Worm (Caenorhabditis elegans) whole organism, L4 larva: ENCODE measurements around the gene nhr-132.

ENCODE experiments used
- F10B5.3 ChIP-seq: sonication (generic microtip); optimal IDR thresholded peaks from 2 replicates; lab custom pipeline; 2016; ENCODE audit warnings: mild to moderate bottlenecking, missing genetic modification characterization, missing compliant biosample characterization
- F44E2.7 ChIP-seq: fragments of 200-800 bp; sonication (Bioruptor generic); IDR thresholded peaks from 2 replicates; pipeline ENCODE4 v2.1.2; 2022; ENCODE audit warnings: missing genetic modification characterization, missing compliant biosample characterization
- F49E8.2 ChIP-seq: sonication (generic microtip); optimal IDR thresholded peaks from 2 replicates; lab custom pipeline; 2016; ENCODE audit warnings: missing compliant biosample characterization, mild to moderate bottlenecking, missing genetic modification characterization, borderline replicate concordance
- Y75B8A.6 ChIP-seq: fragments of 200-800 bp; sonication (Bioruptor generic); IDR thresholded peaks from 2 replicates; pipeline ENCODE4 v1.3.6; 2022; ENCODE audit warnings: missing genetic modification reagents, missing genetic modification characterization, missing compliant biosample characterization
- aha-1 ChIP-seq: fragments of 150-350 bp; peaks from one replicate; lab custom pipeline; 2014; ENCODE audit warnings: missing biosample characterization, missing genetic modification characterization
- aly-2 ChIP-seq: sonication (generic microtip); optimal IDR thresholded peaks from 2 replicates; lab custom pipeline; 2018; ENCODE audit warnings: missing biosample characterization, missing genetic modification characterization
- ama-1 ChIP-seq: fragments of 150-350 bp; optimal IDR thresholded peaks from 2 replicates; lab custom pipeline; 2014; ENCODE audit warnings: inconsistent platforms, mixed read lengths
- ceh-82 ChIP-seq: sonication (generic microtip); optimal IDR thresholded peaks from 2 replicates; lab custom pipeline; 2017; ENCODE audit warnings: missing biosample characterization, missing genetic modification characterization
- cey-2 ChIP-seq: sonication (generic microtip); optimal IDR thresholded peaks from 3 replicates; lab custom pipeline; 2017; ENCODE audit warnings: missing genetic modification characterization, mild to moderate bottlenecking, missing compliant biosample characterization, antibody characterized with exemption, borderline replicate concordance; ENCODE audit not compliant: insufficient read depth
- daf-12 ChIP-seq: fragments of 150-350 bp; optimal IDR thresholded peaks from 2 replicates; lab custom pipeline; 2014; ENCODE audit warnings: missing biosample characterization, missing genetic modification reagents, missing genetic modification characterization
- daf-16 ChIP-seq, 3 experiments: sonication (generic microtip); optimal IDR thresholded peaks; 2 replicates each; lab custom pipeline; 2016 to 2017; ENCODE audit warnings: missing genetic modification characterization in 3 of 3, missing genetic modification reagents in 3 of 3, mild to moderate bottlenecking in 2 of 3, missing compliant biosample characterization in 2 of 3, missing biosample characterization in 1 of 3, moderate library complexity in 1 of 3
- egl-43 ChIP-seq: fragments of 200-800 bp; sonication (Bioruptor generic); IDR thresholded peaks from 2 replicates; pipeline ENCODE4 v1.3.6; 2022; ENCODE audit warnings: missing genetic modification reagents, missing genetic modification characterization, missing compliant biosample characterization
- gei-8 ChIP-seq: fragments of 200-800 bp; sonication (Bioruptor generic); optimal IDR thresholded peaks from 2 replicates; lab custom pipeline; 2018; ENCODE audit warnings: mild to moderate bottlenecking, missing genetic modification characterization, missing compliant biosample characterization
- hif-1 ChIP-seq, 2 experiments: sonication (generic microtip); optimal IDR thresholded peaks; 2 replicates each; lab custom pipeline; 2016 to 2017; ENCODE audit warnings: missing compliant biosample characterization in 2 of 2, missing genetic modification characterization in 2 of 2, missing genetic modification reagents in 2 of 2, missing genotype in 2 of 2, mild to moderate bottlenecking in 1 of 2
- hlh-30 ChIP-seq: sonication (generic microtip); optimal IDR thresholded peaks from 2 replicates; lab custom pipeline; 2017; ENCODE audit warnings: antibody characterized with exemption, mild to moderate bottlenecking, missing genetic modification characterization, missing compliant biosample characterization; ENCODE audit not compliant: insufficient read depth
- lim-7 ChIP-seq: fragments of 200-800 bp; sonication (Bioruptor generic); IDR thresholded peaks from 2 replicates; pipeline ENCODE4 v1.3.6; 2022; ENCODE audit warnings: missing genetic modification characterization, missing compliant biosample characterization
- lin-1 ChIP-seq: fragments of 200-800 bp; sonication (Bioruptor generic); IDR thresholded peaks from 2 replicates; pipeline ENCODE4 v1.3.6; 2022; ENCODE audit warnings: missing genetic modification reagents, missing genetic modification characterization, missing compliant biosample characterization
- lin-15B ChIP-seq: fragments of 150-350 bp; sonication (generic microtip); optimal IDR thresholded peaks from 3 replicates; lab custom pipeline; 2014; ENCODE audit warnings: missing biosample characterization, missing genetic modification characterization
- lin-29 ChIP-seq: fragments of 200-800 bp; sonication (Bioruptor generic); IDR thresholded peaks from 2 replicates; pipeline ENCODE4 v1.3.6; 2022; ENCODE audit warnings: missing genetic modification reagents, missing genetic modification characterization, missing compliant biosample characterization
- madf-5 ChIP-seq, 2 experiments: fragments of 200-800 bp; sonication (Bioruptor generic); IDR thresholded peaks; 2 replicates each; pipeline ENCODE4 v1.3.6; 2022; ENCODE audit warnings: missing compliant biosample characterization in 2 of 2, missing genetic modification characterization in 2 of 2
- mdl-1 ChIP-seq, 2 experiments: fragments of 150-350 bp in 1 of 2; sonication (generic microtip) in 1 of 2; optimal IDR thresholded peaks; 2 replicates each; lab custom pipeline; 2014 to 2017; ENCODE audit warnings: missing biosample characterization in 2 of 2, missing genetic modification characterization in 2 of 2
- nhr-10 ChIP-seq: fragments of 150-350 bp; optimal IDR thresholded peaks from 2 replicates; lab custom pipeline; 2014; ENCODE audit warnings: missing biosample characterization, missing genetic modification characterization
- nhr-102 ChIP-seq: sonication (generic microtip); optimal IDR thresholded peaks from 2 replicates; lab custom pipeline; 2016; ENCODE audit warnings: mild to moderate bottlenecking, missing genetic modification characterization, moderate library complexity, missing compliant biosample characterization
- nhr-25 ChIP-seq: sonication (generic microtip); optimal IDR thresholded peaks from 2 replicates; lab custom pipeline; 2017; ENCODE audit warnings: missing genetic modification characterization, mild to moderate bottlenecking, missing compliant biosample characterization, antibody characterized with exemption, moderate library complexity, borderline replicate concordance; ENCODE audit not compliant: insufficient read depth
- nhr-28 ChIP-seq: fragments of 150-350 bp; optimal IDR thresholded peaks from 2 replicates; lab custom pipeline; 2014; ENCODE audit warnings: missing biosample characterization, missing genetic modification characterization
- nhr-41 ChIP-seq: fragments of 200-800 bp; sonication (Bioruptor generic); IDR thresholded peaks from 2 replicates; pipeline ENCODE4 v1.3.6; 2022; ENCODE audit warnings: missing genetic modification reagents, missing genetic modification characterization, missing compliant biosample characterization
- nhr-48 ChIP-seq: sonication (generic microtip); optimal IDR thresholded peaks from 2 replicates; lab custom pipeline; 2016; ENCODE audit warnings: mild to moderate bottlenecking, missing genetic modification characterization, missing compliant biosample characterization
- php-3 ChIP-seq: fragments of 200-800 bp; sonication (Bioruptor generic); IDR thresholded peaks from 2 replicates; pipeline ENCODE4 v1.3.6; 2022; ENCODE audit warnings: missing genetic modification reagents, missing genetic modification characterization, missing compliant biosample characterization
- rbr-2 ChIP-seq: sonication (generic microtip); optimal IDR thresholded peaks from 2 replicates; lab custom pipeline; 2016; ENCODE audit warnings: missing genotype, missing genetic modification characterization, missing compliant biosample characterization
- sdz-12 ChIP-seq: fragments of 200-800 bp; sonication (Bioruptor generic); optimal IDR thresholded peaks from 2 replicates; lab custom pipeline; 2018; ENCODE audit warnings: mild to moderate bottlenecking, missing genetic modification characterization, missing compliant biosample characterization
- set-16 ChIP-seq: fragments of 200-800 bp; sonication (Bioruptor generic); IDR thresholded peaks from 2 replicates; pipeline ENCODE4 v1.3.6; 2022; ENCODE audit warnings: missing genetic modification reagents, missing genetic modification characterization, missing compliant biosample characterization
- tra-1 ChIP-seq: fragments of 200-800 bp; sonication (Bioruptor generic); IDR thresholded peaks from 2 replicates; pipeline ENCODE4 v1.3.6; 2022; ENCODE audit warnings: missing genetic modification reagents, missing genetic modification characterization, missing compliant biosample characterization
- zag-1 ChIP-seq: fragments of 150-350 bp; optimal IDR thresholded peaks from 2 replicates; lab custom pipeline; 2014; ENCODE audit warnings: missing biosample characterization, missing genetic modification characterization

Gene nhr-132

ce11 chrV:497399-497798 lies 36.8 kb upstream of the nhr-132 start, which contains the start of gene T01G6.1:
TSS of gene T01G6.1 (plus strand) at chrV:497699.
- TF ChIP-seq aha-1 (tag; lab: Kevin White, UChicago) (peak; percentile 22), egl-43 (GFP tag; lab: Robert Waterston, UW) (no peak), lim-7 (GFP tag; lab: Robert Waterston, UW) (no peak), php-3 (no peak)

ce11 chrV:500535-500934 lies 33.7 kb upstream of the nhr-132 start:
- TF ChIP-seq daf-12 (tag; lab: Kevin White, UChicago) (no peak), set-16 (GFP tag; lab: Robert Waterston, UW) (peak; percentile 54; the same call in 1 of the 2 replicates), madf-5 (GFP tag; IDR thresholded peaks at IDR 0.05; lab: Robert Waterston, UW) (no peak), aly-2 (tag; lab: Kevin White, UChicago) (no peak), lin-1 (no peak), nhr-25 (no peak)

ce11 chrV:501230-501629 lies 33.0 kb upstream of the nhr-132 start, which contains the start of gene str-256:
TSS of gene str-256 (minus strand) at chrV:501330.
- no peak for TF ChIP-seq nhr-102
- no peak for TF ChIP-seq sdz-12 (GFP tag; lab: Kevin White, UChicago)
- TF ChIP-seq rbr-2, result no peak
- no peak for TF ChIP-seq hlh-30

DNA sequence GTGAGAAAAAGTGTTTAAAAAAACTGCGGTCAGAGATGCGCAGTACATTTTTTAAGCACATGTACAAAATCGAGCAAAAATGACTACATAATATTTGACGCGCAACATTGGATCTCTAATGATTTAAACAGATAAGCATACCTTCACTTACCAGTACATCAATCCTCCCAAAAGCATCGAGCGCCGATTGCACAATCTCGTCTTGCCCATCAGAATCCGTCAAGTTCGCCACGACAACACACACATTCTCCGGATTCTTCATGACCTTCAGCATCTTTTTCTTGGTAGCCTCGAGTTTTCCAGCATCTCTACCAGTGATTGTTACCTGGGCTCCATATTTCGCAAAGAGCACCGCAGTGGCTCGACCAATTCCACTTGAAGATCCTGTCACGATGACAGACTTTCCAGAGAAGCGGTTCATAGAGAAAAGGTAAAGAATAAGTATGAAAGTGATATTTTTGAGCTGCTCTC lies 31.4 kb upstream of the nhr-132 start, which contains the start of gene T01G6.10:
TSS of gene T01G6.10 (minus strand) at position 421 of the 471 bp plus-strand sequence.
- peak; percentile 96 for TF ChIP-seq aha-1 (tag; lab: Kevin White, UChicago)
- no peak for TF ChIP-seq ama-1 (lab: Kevin White, UChicago)

DNA sequence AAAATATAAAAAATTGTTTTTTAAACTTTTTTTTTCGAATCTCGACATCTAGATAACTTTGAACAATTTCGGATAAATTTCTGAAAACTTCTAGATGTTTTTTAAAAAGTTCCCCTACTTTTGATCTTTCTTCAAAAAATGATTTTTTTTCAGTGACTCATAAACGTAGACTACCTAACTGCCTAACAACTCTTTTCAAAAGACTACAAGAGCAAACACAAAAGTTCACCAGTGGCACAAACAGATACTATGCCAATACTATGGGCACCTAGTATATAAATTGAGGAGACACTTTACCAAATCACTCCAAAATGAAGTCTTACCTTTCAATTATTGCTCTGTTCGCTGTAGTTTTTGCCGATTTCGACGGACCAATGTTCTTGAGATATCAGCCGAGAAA lies 30.5 kb upstream of the nhr-132 start, which contains the start of gene srlf-35:
TSS of gene srlf-35 (plus strand) at position 301 of the 400 bp plus-strand sequence.
- TF ChIP-seq daf-16 (GFP tag; optimal IDR thresholded peaks at IDR 0.05; lab: Kevin White, UChicago) (no peak), daf-16 (tag; optimal IDR thresholded peaks at IDR 0.05; lab: Kevin White, UChicago) (no peak), gei-8 (GFP tag; lab: Kevin White, UChicago) (no peak), F44E2.7 (GFP tag; lab: Robert Waterston, UW) (no peak), hif-1 (tag; optimal IDR thresholded peaks at IDR 0.05; lab: Kevin White, UChicago) (no peak), daf-12 (tag; lab: Kevin White, UChicago) (no peak), zag-1 (tag; lab: Kevin White, UChicago) (no peak), tra-1 (GFP tag; lab: Robert Waterston, UW) (no peak), nhr-41 (GFP tag; lab: Robert Waterston, UW) (no peak), lin-15B (tag; lab: Kevin White, UChicago) (no peak), nhr-48 (tag; lab: Kevin White, UChicago) (no peak), F49E8.2 (tag; lab: Kevin White, UChicago) (no peak), nhr-28 (tag; lab: Kevin White, UChicago) (no peak), Y75B8A.6 (GFP tag; lab: Robert Waterston, UW) (no peak), F10B5.3 (tag; lab: Kevin White, UChicago) (no peak), nhr-10 (tag; lab: Kevin White, UChicago) (no peak)
- TF ChIP-seq, all 104 proteins: peak for 0

DNA sequence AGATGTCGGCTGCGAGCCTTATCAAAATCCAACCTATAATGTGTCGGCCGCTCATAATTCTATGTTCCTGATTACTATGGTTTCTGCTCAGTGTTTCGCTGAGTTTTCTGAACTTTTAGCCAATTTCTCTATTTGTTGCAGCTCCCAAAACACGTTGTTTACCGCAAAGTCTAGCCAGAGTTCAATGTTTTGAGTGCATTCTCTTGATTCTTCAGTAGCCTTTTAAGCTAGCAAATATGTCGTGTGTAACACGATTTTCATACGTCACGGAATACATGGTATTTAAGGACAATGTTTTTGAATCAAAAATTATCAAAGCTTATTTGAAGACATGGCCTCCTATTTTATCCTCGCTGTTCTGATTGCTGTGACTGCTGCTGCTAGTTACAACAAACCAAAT lies 29.1 kb upstream of the nhr-132 start, which contains the start of gene srlf-19:
TSS of gene srlf-19 (plus strand) at position 301 of the 400 bp plus-strand sequence.
- TF ChIP-seq mdl-1 (tag; optimal IDR thresholded peaks at IDR 0.05; lab: Kevin White, UChicago), result no peak
- no peak for TF ChIP-seq cey-2 (tag; lab: Kevin White, UChicago)
- no peak for TF ChIP-seq ceh-82 (tag; lab: Kevin White, UChicago)
- TF ChIP-seq F44E2.7 (GFP tag; lab: Robert Waterston, UW), result no peak
- no peak for TF ChIP-seq lin-29
